Fruit fly (Drosophila melanogaster) whole organism, embryonic: ENCODE measurements around the gene Naxe.
A peak's percentile ranks its signal among the peaks of the same experiment; 100 is the strongest.

Experiments
- Bdp1 ChIP-seq: fragments of 200-800 bp; sonication (Bioruptor generic); optimal IDR thresholded peaks from 3 replicates; lab custom pipeline; 2016; ENCODE audit warnings: missing biosample characterization, missing genetic modification characterization
- BtbVII ChIP-seq: fragments of 200-800 bp; sonication (Bioruptor generic); optimal IDR thresholded peaks from 3 replicates; lab custom pipeline; 2017; ENCODE audit warnings: missing biosample characterization, mild to moderate bottlenecking, missing genetic modification characterization
- C15 ChIP-seq: fragments of 200-800 bp; sonication (Bioruptor generic); IDR thresholded peaks from 3 replicates; pipeline ENCODE4 v1.3.6; 2022; ENCODE audit warnings: missing biosample characterization, missing genetic modification characterization
- CG10431 ChIP-seq: fragments of 200-800 bp; sonication (Bioruptor generic); optimal IDR thresholded peaks from 3 replicates; lab custom pipeline; 2018; ENCODE audit warnings: missing biosample characterization, mild to moderate bottlenecking, missing genetic modification characterization
- CG10654 ChIP-seq: fragments of 200-800 bp; sonication (Bioruptor generic); optimal IDR thresholded peaks from 2 replicates; lab custom pipeline; 2016; ENCODE audit warnings: missing biosample characterization, missing genetic modification characterization
- CG12155 ChIP-seq: fragments of 200-800 bp; sonication (Bioruptor generic); optimal IDR thresholded peaks from 3 replicates; lab custom pipeline; 2016; ENCODE audit warnings: missing biosample characterization, missing genetic modification characterization
- CG15269 ChIP-seq: fragments of 200-800 bp; sonication (Bioruptor generic); optimal IDR thresholded peaks from 2 replicates; lab custom pipeline; 2018; ENCODE audit warnings: missing biosample characterization, mild to moderate bottlenecking, missing genetic modification characterization, moderate library complexity
- CG16863 ChIP-seq: fragments of 200-800 bp; sonication (Bioruptor generic); optimal IDR thresholded peaks from 3 replicates; lab custom pipeline; 2016; ENCODE audit warnings: missing biosample characterization, missing genetic modification characterization
- CG1792 ChIP-seq: fragments of 200-800 bp; sonication (Bioruptor generic); optimal IDR thresholded peaks from 2 replicates; lab custom pipeline; 2016; ENCODE audit warnings: missing biosample characterization, missing genetic modification characterization
- CG18476 ChIP-seq: fragments of 200-800 bp; sonication (Bioruptor generic); optimal IDR thresholded peaks from 2 replicates; lab custom pipeline; 2016; ENCODE audit warnings: missing biosample characterization, mild to moderate bottlenecking, missing genetic modification characterization
- CG3065 ChIP-seq: fragments of 200-800 bp; sonication (Bioruptor generic); optimal IDR thresholded peaks from 2 replicates; lab custom pipeline; 2016; ENCODE audit warnings: missing biosample characterization, missing genetic modification characterization
- CG31441 ChIP-seq: fragments of 200-800 bp; sonication (Bioruptor generic); IDR thresholded peaks from 2 replicates; pipeline ENCODE4 v1.3.6; 2022; ENCODE audit warnings: missing biosample characterization, missing genetic modification characterization
- CG3163 ChIP-seq: fragments of 200-800 bp; sonication (Bioruptor generic); optimal IDR thresholded peaks from 3 replicates; lab custom pipeline; 2016; ENCODE audit warnings: missing biosample characterization, missing genetic modification characterization
- CG33213 ChIP-seq: fragments of 200-800 bp; sonication (Bioruptor generic); optimal IDR thresholded peaks from 3 replicates; lab custom pipeline; 2016; ENCODE audit warnings: missing biosample characterization, missing genetic modification characterization
- CG3838 ChIP-seq: fragments of 200-800 bp; sonication (Bioruptor generic); optimal IDR thresholded peaks from 3 replicates; lab custom pipeline; 2016; ENCODE audit warnings: missing biosample characterization, missing genetic modification characterization
- CG43689 ChIP-seq: fragments of 200-800 bp; sonication (Bioruptor generic); IDR thresholded peaks from 2 replicates; pipeline ENCODE4 v1.3.6; 2022; ENCODE audit warnings: missing biosample characterization, missing genetic modification characterization
- CG6683 ChIP-seq: fragments of 200-800 bp; sonication (Bioruptor generic); optimal IDR thresholded peaks from 2 replicates; lab custom pipeline; 2017; ENCODE audit warnings: missing biosample characterization, mild to moderate bottlenecking, missing genetic modification characterization, missing genetic modification reagents
- CG7357 ChIP-seq: fragments of 200-800 bp; sonication (Bioruptor generic); IDR thresholded peaks from 3 replicates; pipeline ENCODE4 v1.3.6; 2022; ENCODE audit warnings: missing biosample characterization, missing genetic modification characterization
- CG8388 ChIP-seq: fragments of 200-800 bp; sonication (Bioruptor generic); optimal IDR thresholded peaks from 2 replicates; lab custom pipeline; 2019; ENCODE audit warnings: missing biosample characterization, mild to moderate bottlenecking, missing genetic modification characterization, moderate library complexity
- CG8924 ChIP-seq: fragments of 200-800 bp; optimal IDR thresholded peaks from 3 replicates; lab custom pipeline; 2019; ENCODE audit warnings: missing biosample characterization, mild to moderate bottlenecking, missing genetic modification characterization, moderate library complexity
- CG9932 ChIP-seq: fragments of 200-800 bp; sonication (Bioruptor generic); IDR thresholded peaks from 2 replicates; pipeline ENCODE4 v1.3.6; 2022; ENCODE audit warnings: missing biosample characterization, missing genetic modification characterization
- Dbx ChIP-seq: fragments of 200-800 bp; sonication (Bioruptor generic); IDR thresholded peaks from 3 replicates; pipeline ENCODE4 v1.3.6; 2022; ENCODE audit warnings: missing biosample characterization, missing genetic modification characterization
- HLHmδ ChIP-seq: fragments of 200-800 bp; sonication (Bioruptor generic); optimal IDR thresholded peaks from 2 replicates; lab custom pipeline; 2018; ENCODE audit warnings: missing biosample characterization, mild to moderate bottlenecking, missing genetic modification characterization, moderate library complexity
- Hmr ChIP-seq: fragments of 200-800 bp; sonication (Bioruptor generic); optimal IDR thresholded peaks from 3 replicates; lab custom pipeline; 2017; ENCODE audit warnings: mild to moderate bottlenecking, missing biosample characterization, missing genetic modification reagents, missing genetic modification characterization
- Med ChIP-seq: fragments of 200-800 bp; sonication (Bioruptor generic); peaks from one replicate; lab custom pipeline; 2016; ENCODE audit warnings: missing biosample characterization, missing genetic modification characterization, mild to moderate bottlenecking, inconsistent platforms, moderate library complexity
- NK7.1 ChIP-seq: fragments of 200-800 bp; sonication (Bioruptor generic); optimal IDR thresholded peaks from 3 replicates; lab custom pipeline; 2016; ENCODE audit warnings: missing biosample characterization, missing genetic modification characterization
- Pdp1 ChIP-seq, 2 experiments: fragments of 200-800 bp; sonication (Bioruptor generic); optimal IDR thresholded peaks; 3 replicates each; lab custom pipeline; 2016; ENCODE audit warnings: missing biosample characterization in 2 of 2, missing genetic modification characterization in 2 of 2, mild to moderate bottlenecking in 1 of 2, moderate library complexity in 1 of 2
- Ptx1 ChIP-seq: fragments of 200-800 bp; sonication (Bioruptor generic); IDR thresholded peaks from 2 replicates; pipeline ENCODE4 v1.3.6; 2022; ENCODE audit warnings: missing biosample characterization, missing genetic modification characterization
- Sry-δ ChIP-seq: fragments of 200-800 bp; sonication (Bioruptor generic); optimal IDR thresholded peaks from 2 replicates; lab custom pipeline; 2016; ENCODE audit warnings: missing biosample characterization, missing genetic modification characterization
- Usf ChIP-seq: fragments of 200-800 bp; sonication (Bioruptor generic); optimal IDR thresholded peaks from 2 replicates; lab custom pipeline; 2017; ENCODE audit warnings: missing genotype, missing biosample characterization, missing genetic modification characterization
- Vsx1 ChIP-seq: fragments of 200-800 bp; sonication (Bioruptor generic); optimal IDR thresholded peaks from 2 replicates; lab custom pipeline; 2017; ENCODE audit warnings: missing biosample characterization, mild to moderate bottlenecking, missing genetic modification characterization, missing genetic modification reagents
- amos ChIP-seq: fragments of 200-800 bp; sonication (Bioruptor generic); IDR thresholded peaks from 2 replicates; pipeline ENCODE4 v1.3.6; 2022; ENCODE audit warnings: missing biosample characterization, missing genetic modification characterization; ENCODE audit not compliant: partially characterized antibody
- ato ChIP-seq: fragments of 200-800 bp; sonication (Bioruptor generic); IDR thresholded peaks from 2 replicates; pipeline ENCODE4 v1.3.6; 2022; ENCODE audit warnings: missing biosample characterization, missing genetic modification characterization; ENCODE audit not compliant: partially characterized antibody
- caup ChIP-seq: fragments of 200-800 bp; sonication (Bioruptor generic); optimal IDR thresholded peaks from 3 replicates; lab custom pipeline; 2017; ENCODE audit warnings: missing biosample characterization, mild to moderate bottlenecking, missing genetic modification characterization, moderate library complexity; ENCODE audit not compliant: severe bottlenecking
- cg ChIP-seq: fragments of 200-800 bp; sonication (Bioruptor generic); optimal IDR thresholded peaks from 3 replicates; lab custom pipeline; 2019; ENCODE audit warnings: missing biosample characterization, mild to moderate bottlenecking, missing genetic modification characterization, moderate library complexity
- ci ChIP-seq: fragments of 200-800 bp; sonication (Bioruptor generic); IDR thresholded peaks from 3 replicates; pipeline ENCODE4 v1.3.6; 2022; ENCODE audit warnings: missing biosample characterization, missing genetic modification characterization
- croc ChIP-seq: fragments of 200-800 bp; sonication (Bioruptor generic); conservative IDR thresholded peaks from 3 replicates; pipeline ENCODE4 v1.3.6; 2022; ENCODE audit warnings: missing biosample characterization, missing genetic modification characterization
- dysf ChIP-seq: fragments of 200-800 bp; sonication (Bioruptor generic); IDR thresholded peaks from 3 replicates; pipeline ENCODE4 v1.3.6; 2022; ENCODE audit warnings: missing biosample characterization, missing genetic modification characterization
- eve ChIP-seq, 2 experiments: fragments of >200 bp; optimal IDR thresholded peaks; 2 replicates each; lab custom pipeline; 2017; ENCODE audit warnings: missing biosample characterization in 2 of 2, missing genetic modification characterization in 2 of 2
- hb ChIP-seq: fragments of 200-800 bp; sonication (Bioruptor generic); IDR thresholded peaks from 3 replicates; pipeline ENCODE4 v1.3.6; 2022; ENCODE audit warnings: missing biosample characterization, missing genetic modification characterization; ENCODE audit not compliant: partially characterized antibody
- hbn ChIP-seq: fragments of 200-800 bp; sonication (Bioruptor generic); IDR thresholded peaks from 2 replicates; pipeline ENCODE4 v1.3.6; 2022; ENCODE audit warnings: missing biosample characterization, missing genetic modification characterization; ENCODE audit not compliant: partially characterized antibody
- luna ChIP-seq: fragments of 200-800 bp; sonication (Bioruptor generic); optimal IDR thresholded peaks from 2 replicates; lab custom pipeline; 2016; ENCODE audit warnings: missing biosample characterization, missing genetic modification characterization
- mld ChIP-seq: fragments of 200-800 bp; sonication (Bioruptor generic); IDR thresholded peaks from 3 replicates; pipeline ENCODE4 v1.3.6; 2022; ENCODE audit warnings: missing biosample characterization, missing genetic modification characterization; ENCODE audit not compliant: partially characterized antibody
- nerfin-1 ChIP-seq: fragments of 200-800 bp; sonication (Bioruptor generic); optimal IDR thresholded peaks from 3 replicates; lab custom pipeline; 2019; ENCODE audit warnings: missing biosample characterization, mild to moderate bottlenecking, missing genetic modification characterization, moderate library complexity
- peb ChIP-seq: fragments of 200-800 bp; sonication (Bioruptor generic); IDR thresholded peaks from 2 replicates; pipeline ENCODE4 v1.3.6; 2022; ENCODE audit warnings: missing biosample characterization, missing genetic modification characterization
- pho ChIP-seq: fragments of 200-800 bp; sonication (Bioruptor generic); optimal IDR thresholded peaks from 2 replicates; lab custom pipeline; 2016; ENCODE audit warnings: missing biosample characterization, missing genetic modification characterization
- repo ChIP-seq: fragments of 200-800 bp; sonication (Bioruptor generic); optimal IDR thresholded peaks from 2 replicates; lab custom pipeline; 2016; ENCODE audit warnings: missing biosample characterization, missing genetic modification characterization
- scrt ChIP-seq: fragments of 200-800 bp; sonication (Bioruptor generic); optimal IDR thresholded peaks from 2 replicates; lab custom pipeline; 2018; ENCODE audit warnings: missing biosample characterization, mild to moderate bottlenecking, missing genetic modification characterization, moderate library complexity
- sisA ChIP-seq: fragments of 200-800 bp; sonication (Bioruptor generic); IDR thresholded peaks from 2 replicates; pipeline ENCODE4 v1.3.6; 2022; ENCODE audit warnings: missing biosample characterization, missing genetic modification characterization
- unc-4 ChIP-seq: fragments of 200-800 bp; sonication (Bioruptor generic); IDR thresholded peaks from 2 replicates; pipeline ENCODE4 v1.3.6; 2022; ENCODE audit warnings: missing biosample characterization, missing genetic modification characterization; ENCODE audit not compliant: partially characterized antibody
- unpg ChIP-seq: fragments of 200-800 bp; sonication (Bioruptor generic); optimal IDR thresholded peaks from 3 replicates; lab custom pipeline; 2018; ENCODE audit warnings: missing biosample characterization, mild to moderate bottlenecking, missing genetic modification characterization, moderate library complexity

Gene Naxe

dm6 chrX:10067528-10067927 lies 18.4 kb downstream of the Naxe start (continued):
- TF ChIP-seq CG3838 (GFP tag; lab: Kevin White, UChicago): no peak
- TF ChIP-seq CG1792 (GFP tag; lab: Kevin White, UChicago): no peak
- no peak for TF ChIP-seq unc-4
- no peak for TF ChIP-seq Vsx1 (GFP tag; lab: Kevin White, UChicago)
- peak; percentile 58 for TF ChIP-seq unpg
- TF ChIP-seq pho: no peak
- peak; percentile 41 for TF ChIP-seq repo (GFP tag; lab: Kevin White, UChicago)
- peak in 1 of 2 experiments; percentile 28 for TF ChIP-seq Pdp1 (GFP tag; optimal IDR thresholded peaks at IDR 0.05; lab: Kevin White, UChicago)
- TF ChIP-seq mld: no peak
- no peak for TF ChIP-seq eve (GFP tag; optimal IDR thresholded peaks at IDR 0.05; lab: Kevin White, UChicago)
- peak; percentile 28 for TF ChIP-seq CG8924
- TF ChIP-seq BtbVII (GFP tag; lab: Kevin White, UChicago): no peak
- TF ChIP-seq CG6683 (GFP tag; lab: Kevin White, UChicago): no peak
- TF ChIP-seq CG43689 (GFP tag; lab: Robert Waterston, UW): no peak
- TF ChIP-seq CG3163 (GFP tag; lab: Kevin White, UChicago): no peak
- no peak for TF ChIP-seq CG3065
- no peak for TF ChIP-seq CG33213 (GFP tag; lab: Kevin White, UChicago)
- no peak for TF ChIP-seq croc (GFP tag; lab: Robert Waterston, UW)
- TF ChIP-seq C15 (GFP tag; lab: Robert Waterston, UW): no peak
- TF ChIP-seq CG15269 (tag; lab: Kevin White, UChicago): peak; percentile 44
- TF ChIP-seq NK7.1 (GFP tag; lab: Kevin White, UChicago): no peak
- no peak; the same call in 1 of the 2 replicates for TF ChIP-seq peb (GFP tag; lab: Robert Waterston, UW)
- TF ChIP-seq Med: no peak
- peak; percentile 47; the same call in 1 of the 2 replicates for TF ChIP-seq CG31441 (GFP tag; lab: Robert Waterston, UW)
- peak; percentile 40 for TF ChIP-seq CG16863
- TF ChIP-seq hb (GFP tag; lab: Robert Waterston, UW): no peak
- TF ChIP-seq ci: peak; percentile 75
- 0 out of 2 replicates have a peak, but pooled peaks have one; percentile 38 for TF ChIP-seq CG9932
- no peak for TF ChIP-seq HLHmδ
- TF ChIP-seq CG7357 (GFP tag; lab: Robert Waterston, UW): 0 out of 3 replicates have a peak, but pooled peaks have one; percentile 13
- peak; percentile 15 for TF ChIP-seq CG8388 (GFP tag; lab: Kevin White, UChicago)
- TF ChIP-seq ato (GFP tag; lab: Robert Waterston, UW): no peak
- peak; percentile 40 for TF ChIP-seq Hmr (GFP tag; lab: Kevin White, UChicago)
- no peak for TF ChIP-seq nerfin-1 (tag; lab: Kevin White, UChicago)
- TF ChIP-seq amos (GFP tag; lab: Robert Waterston, UW): no peak
- TF ChIP-seq caup (GFP tag; lab: Kevin White, UChicago): no peak
- TF ChIP-seq sisA (GFP tag; lab: Robert Waterston, UW): peak; percentile 57
- no peak for TF ChIP-seq Usf
- TF ChIP-seq Sry-δ (GFP tag; lab: Kevin White, UChicago): no peak
- TF ChIP-seq Dbx (GFP tag; lab: Robert Waterston, UW): no peak
- peak; percentile 14 for TF ChIP-seq CG10654 (GFP tag; lab: Kevin White, UChicago)
- TF ChIP-seq CG10431 (GFP tag; lab: Kevin White, UChicago): no peak
- TF ChIP-seq CG12155: peak; percentile 7
- TF ChIP-seq Ptx1 (GFP tag; lab: Robert Waterston, UW): peak; percentile 64
- no peak for TF ChIP-seq cg (GFP tag; lab: Kevin White, UChicago)
- TF ChIP-seq CG18476 (GFP tag; lab: Kevin White, UChicago): no peak
- TF ChIP-seq scrt (GFP tag; lab: Kevin White, UChicago): no peak
- peak; percentile 62; the same call in 2 of the 3 replicates for TF ChIP-seq dysf (GFP tag; lab: Robert Waterston, UW)
- no peak for TF ChIP-seq Bdp1
- no peak for TF ChIP-seq luna (GFP tag; lab: Kevin White, UChicago)
- TF ChIP-seq hbn (GFP tag; lab: Robert Waterston, UW): no peak
